Worm (Caenorhabditis elegans): ENCODE results near the gene F35C5.12.

DNA sequence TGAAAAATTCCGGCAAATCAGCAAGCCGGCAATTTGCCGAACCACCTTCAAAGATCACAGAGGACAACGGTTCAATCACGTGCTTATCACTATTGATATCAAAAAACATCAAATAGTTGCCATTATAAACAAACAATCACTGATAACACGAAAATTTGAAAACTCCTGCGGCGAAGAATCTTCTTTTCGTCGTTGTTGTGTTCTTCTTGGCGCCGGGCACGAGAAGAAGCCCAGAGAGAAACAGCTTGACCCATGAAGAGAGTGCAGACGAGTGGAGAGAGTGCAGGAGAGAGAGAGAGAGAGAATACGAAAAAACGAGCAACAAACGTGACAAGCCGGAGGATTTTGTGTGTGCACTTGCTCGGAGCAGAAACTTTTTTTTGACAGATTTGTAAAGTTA lies 35.7 kb downstream of the F35C5.12 start:
- TF ChIP-seq him-1 (tag; optimal IDR thresholded peaks at IDR 0.05) (no peak), W03F9.2 (tag; optimal IDR thresholded peaks at IDR 0.05) (no peak), dao-5 (tag; optimal IDR thresholded peaks at IDR 0.05) (no peak)

Measured in whole organism, L4/young adult.